Fruit fly (Drosophila melanogaster) whole organism, embryonic: ENCODE results near the gene yellow-f.

ENCODE experiments used
- Abd-B ChIP-seq: fragments of 200-800 bp; sonication (Bioruptor generic); optimal IDR thresholded peaks from 2 replicates; lab custom pipeline; 2018; ENCODE audit warnings: missing biosample characterization, mild to moderate bottlenecking, missing genetic modification characterization, moderate library complexity
- C15 ChIP-seq: fragments of 200-800 bp; sonication (Bioruptor generic); IDR thresholded peaks from 3 replicates; pipeline ENCODE4 v1.3.6; 2022; ENCODE audit warnings: missing biosample characterization, missing genetic modification characterization
- CG10959 ChIP-seq: fragments of 200-800 bp; sonication (Bioruptor generic); IDR thresholded peaks from 2 replicates; pipeline ENCODE4 v1.3.6; 2022; ENCODE audit warnings: missing biosample characterization, missing genetic modification characterization
- CG11247 ChIP-seq: fragments of 200-800 bp; sonication (Bioruptor generic); IDR thresholded peaks from 2 replicates; pipeline ENCODE4 v1.3.6; 2022; ENCODE audit warnings: missing biosample characterization, missing genetic modification characterization
- CG11504 ChIP-seq: fragments of 200-800 bp; sonication (Bioruptor generic); optimal IDR thresholded peaks from 3 replicates; lab custom pipeline; 2019; ENCODE audit warnings: missing biosample characterization, mild to moderate bottlenecking, missing genetic modification characterization, moderate library complexity
- CG11695 ChIP-seq: fragments of 200-800 bp; sonication (Bioruptor generic); IDR thresholded peaks from 3 replicates; pipeline ENCODE4 v1.3.6; 2022; ENCODE audit warnings: missing biosample characterization, missing genetic modification characterization
- CG11696 ChIP-seq: fragments of 200-800 bp; sonication (Bioruptor generic); IDR thresholded peaks from 2 replicates; pipeline ENCODE4 v1.3.6; 2022; ENCODE audit warnings: missing biosample characterization, missing genetic modification characterization
- CG11723 ChIP-seq: fragments of 200-800 bp; sonication (Bioruptor generic); optimal IDR thresholded peaks from 2 replicates; lab custom pipeline; 2017; ENCODE audit warnings: missing biosample characterization, mild to moderate bottlenecking, missing genetic modification characterization
- CG13424 ChIP-seq: fragments of 200-800 bp; sonication (Bioruptor generic); optimal IDR thresholded peaks from 2 replicates; lab custom pipeline; 2019; ENCODE audit warnings: missing biosample characterization, mild to moderate bottlenecking, missing genetic modification characterization, moderate library complexity
- CG14014 ChIP-seq: fragments of 200-800 bp; sonication (Bioruptor generic); IDR thresholded peaks from 2 replicates; pipeline ENCODE4 v1.3.6; 2022; ENCODE audit warnings: missing biosample characterization, missing genetic modification characterization
- CG15011 ChIP-seq: fragments of 200-800 bp; sonication (Bioruptor generic); optimal IDR thresholded peaks from 3 replicates; lab custom pipeline; 2018; ENCODE audit warnings: missing biosample characterization, mild to moderate bottlenecking, missing genetic modification characterization
- CG15269 ChIP-seq: fragments of 200-800 bp; sonication (Bioruptor generic); optimal IDR thresholded peaks from 2 replicates; lab custom pipeline; 2018; ENCODE audit warnings: missing biosample characterization, mild to moderate bottlenecking, missing genetic modification characterization, moderate library complexity
- CG15514 ChIP-seq: fragments of 200-800 bp; sonication (Bioruptor generic); optimal IDR thresholded peaks from 3 replicates; lab custom pipeline; 2017; ENCODE audit warnings: missing biosample characterization, missing genetic modification characterization, mild to moderate bottlenecking, moderate library complexity, missing genetic modification reagents
- CG2116 ChIP-seq: fragments of 200-800 bp; sonication (Bioruptor generic); optimal IDR thresholded peaks from 3 replicates; lab custom pipeline; 2018; ENCODE audit warnings: missing biosample characterization, mild to moderate bottlenecking, missing genetic modification characterization
- CG2129 ChIP-seq: fragments of 200-800 bp; sonication (Bioruptor generic); IDR thresholded peaks from 2 replicates; pipeline ENCODE4 v1.3.6; 2022; ENCODE audit warnings: missing biosample characterization, missing genetic modification characterization; ENCODE audit not compliant: partially characterized antibody
- CG31441 ChIP-seq: fragments of 200-800 bp; sonication (Bioruptor generic); IDR thresholded peaks from 2 replicates; pipeline ENCODE4 v1.3.6; 2022; ENCODE audit warnings: missing biosample characterization, missing genetic modification characterization
- CG3163 ChIP-seq: fragments of 200-800 bp; sonication (Bioruptor generic); optimal IDR thresholded peaks from 3 replicates; lab custom pipeline; 2016; ENCODE audit warnings: missing biosample characterization, missing genetic modification characterization
- CG4282 ChIP-seq: fragments of 200-800 bp; sonication (Bioruptor generic); optimal IDR thresholded peaks from 2 replicates; lab custom pipeline; 2016; ENCODE audit warnings: missing biosample characterization, missing genetic modification characterization
- CG4424 ChIP-seq: fragments of 200-800 bp; sonication (Bioruptor generic); optimal IDR thresholded peaks from 3 replicates; lab custom pipeline; 2016; ENCODE audit warnings: missing biosample characterization, missing genetic modification characterization
- CG4820 ChIP-seq: fragments of 200-800 bp; sonication (Bioruptor generic); optimal IDR thresholded peaks from 3 replicates; lab custom pipeline; 2016; ENCODE audit warnings: missing biosample characterization, missing genetic modification characterization
- E2f2 ChIP-seq: fragments of 200-800 bp; sonication (Bioruptor generic); IDR thresholded peaks from 2 replicates; pipeline ENCODE4 v1.3.6; 2022; ENCODE audit warnings: missing biosample characterization, missing genetic modification characterization
- Gsc ChIP-seq: fragments of 200-800 bp; sonication (Bioruptor generic); IDR thresholded peaks from 2 replicates; pipeline ENCODE4 v1.3.6; 2022; ENCODE audit warnings: missing biosample characterization, missing genetic modification characterization
- Jarid2 ChIP-seq: fragments of 200-800 bp; sonication (Bioruptor generic); optimal IDR thresholded peaks from 3 replicates; lab custom pipeline; 2017; ENCODE audit warnings: mild to moderate bottlenecking, missing biosample characterization, missing genetic modification reagents, missing genetic modification characterization
- Med ChIP-seq: fragments of 200-800 bp; sonication (Bioruptor generic); peaks from one replicate; lab custom pipeline; 2016; ENCODE audit warnings: missing biosample characterization, missing genetic modification characterization, mild to moderate bottlenecking, inconsistent platforms, moderate library complexity
- Meics ChIP-seq: fragments of 200-800 bp; sonication (Bioruptor generic); optimal IDR thresholded peaks from 2 replicates; lab custom pipeline; 2017; ENCODE audit warnings: missing biosample characterization, mild to moderate bottlenecking, missing genetic modification characterization
- Mes4 ChIP-seq: fragments of 200-800 bp; sonication (Bioruptor generic); optimal IDR thresholded peaks from 2 replicates; lab custom pipeline; 2016; ENCODE audit warnings: missing biosample characterization, missing genetic modification characterization
- Rfx ChIP-seq: fragments of 200-800 bp; sonication (Bioruptor generic); IDR thresholded peaks from 2 replicates; pipeline ENCODE4 v1.3.6; 2022; ENCODE audit warnings: missing biosample characterization, missing genetic modification characterization
- TFAM ChIP-seq: fragments of 200-800 bp; sonication (Bioruptor generic); optimal IDR thresholded peaks from 2 replicates; lab custom pipeline; 2017; ENCODE audit warnings: missing biosample characterization, missing genetic modification characterization, inconsistent platforms
- Xbp1 ChIP-seq: fragments of 200-800 bp; sonication (Bioruptor generic); optimal IDR thresholded peaks from 3 replicates; lab custom pipeline; 2016; ENCODE audit warnings: missing biosample characterization, mild to moderate bottlenecking, missing genetic modification characterization
- abd-A ChIP-seq: fragments of 200-800 bp; sonication (Bioruptor generic); optimal IDR thresholded peaks from 3 replicates; lab custom pipeline; 2019; ENCODE audit warnings: missing biosample characterization, mild to moderate bottlenecking, missing genetic modification characterization, moderate library complexity
- ato ChIP-seq: fragments of 200-800 bp; sonication (Bioruptor generic); IDR thresholded peaks from 2 replicates; pipeline ENCODE4 v1.3.6; 2022; ENCODE audit warnings: missing biosample characterization, missing genetic modification characterization; ENCODE audit not compliant: partially characterized antibody
- chn ChIP-seq: fragments of 200-800 bp; sonication (Bioruptor generic); optimal IDR thresholded peaks from 2 replicates; lab custom pipeline; 2016; ENCODE audit warnings: missing biosample characterization, missing genetic modification characterization
- emc ChIP-seq: fragments of 200-800 bp; sonication (Bioruptor generic); optimal IDR thresholded peaks from 2 replicates; lab custom pipeline; 2016; ENCODE audit warnings: missing biosample characterization, missing genetic modification characterization
- ftz-f1 ChIP-seq: fragments of 200-800 bp; sonication (Bioruptor generic); optimal IDR thresholded peaks from 2 replicates; lab custom pipeline; 2016; ENCODE audit warnings: missing biosample characterization, missing genetic modification characterization
- grn ChIP-seq: fragments of 200-800 bp; sonication (Bioruptor generic); optimal IDR thresholded peaks from 3 replicates; lab custom pipeline; 2017; ENCODE audit warnings: missing biosample characterization, missing genetic modification characterization
- gsb ChIP-seq: fragments of 200-800 bp; sonication (Bioruptor generic); IDR thresholded peaks from 2 replicates; pipeline ENCODE4 v1.3.6; 2022; ENCODE audit warnings: missing biosample characterization, missing genetic modification characterization
- inv ChIP-seq: fragments of 200-800 bp; sonication (Bioruptor generic); IDR thresholded peaks from 2 replicates; pipeline ENCODE4 v1.3.6; 2022; ENCODE audit warnings: missing biosample characterization, missing genetic modification characterization; ENCODE audit not compliant: partially characterized antibody
- jumu ChIP-seq: fragments of 200-800 bp; sonication (Bioruptor generic); optimal IDR thresholded peaks from 3 replicates; lab custom pipeline; 2016; ENCODE audit warnings: missing biosample characterization, missing genetic modification characterization
- peb ChIP-seq: fragments of 200-800 bp; sonication (Bioruptor generic); IDR thresholded peaks from 2 replicates; pipeline ENCODE4 v1.3.6; 2022; ENCODE audit warnings: missing biosample characterization, missing genetic modification characterization
- pzg ChIP-seq: fragments of 200-800 bp; sonication (Bioruptor generic); optimal IDR thresholded peaks from 3 replicates; lab custom pipeline; 2018; ENCODE audit warnings: missing biosample characterization, mild to moderate bottlenecking, missing genetic modification characterization, moderate library complexity
- ranshi ChIP-seq: fragments of 200-800 bp; sonication (Bioruptor generic); IDR thresholded peaks from 2 replicates; pipeline ENCODE4 v1.3.6; 2022; ENCODE audit warnings: missing biosample characterization, missing genetic modification characterization
- sc ChIP-seq, 3 experiments: fragments of >200 bp in 2 of 3; fragments of 200-800 bp in 1 of 3; sonication (Bioruptor generic) in 1 of 3; optimal IDR thresholded peaks; 2 replicates in 2 of 3; 3 replicates in 1 of 3; lab custom pipeline; 2017; ENCODE audit warnings: mild to moderate bottlenecking in 1 of 3, missing biosample characterization in 1 of 3, missing genetic modification characterization in 1 of 3, missing genetic modification reagents in 1 of 3
- seq ChIP-seq: fragments of 200-800 bp; sonication (Bioruptor generic); IDR thresholded peaks from 2 replicates; pipeline ENCODE4 v1.3.6; 2022; ENCODE audit warnings: missing biosample characterization, missing genetic modification characterization
- slp2 ChIP-seq: fragments of 200-800 bp; sonication (Bioruptor generic); optimal IDR thresholded peaks from 2 replicates; lab custom pipeline; 2016; ENCODE audit warnings: missing biosample characterization, missing genetic modification characterization
- sr ChIP-seq: fragments of 200-800 bp; sonication (Bioruptor generic); IDR thresholded peaks from 3 replicates; pipeline ENCODE4 v1.3.6; 2022; ENCODE audit warnings: missing biosample characterization, missing genetic modification characterization
- stc ChIP-seq: fragments of 200-800 bp; sonication (Bioruptor generic); IDR thresholded peaks from 2 replicates; pipeline ENCODE4 v1.3.6; 2022; ENCODE audit warnings: missing biosample characterization, missing genetic modification characterization
- tgo ChIP-seq: fragments of 200-800 bp; sonication (Bioruptor generic); IDR thresholded peaks from 3 replicates; pipeline ENCODE4 v1.3.6; 2022; ENCODE audit warnings: missing biosample characterization, missing genetic modification characterization
- usp ChIP-seq: fragments of >200 bp; optimal IDR thresholded peaks from 2 replicates; lab custom pipeline; 2017; ENCODE audit warnings: missing biosample characterization, missing genetic modification characterization
- z ChIP-seq: fragments of 200-800 bp; sonication (Bioruptor generic); IDR thresholded peaks from 3 replicates; pipeline ENCODE4 v1.3.6; 2022; ENCODE audit warnings: missing biosample characterization, missing genetic modification characterization
- zen ChIP-seq: fragments of 200-800 bp; sonication (Bioruptor generic); optimal IDR thresholded peaks from 3 replicates; lab custom pipeline; 2018; ENCODE audit warnings: missing biosample characterization, mild to moderate bottlenecking, missing genetic modification characterization, moderate library complexity
- zen2 ChIP-seq: fragments of 200-800 bp; sonication (Bioruptor generic); IDR thresholded peaks from 3 replicates; pipeline ENCODE4 v1.3.6; 2022; ENCODE audit warnings: missing biosample characterization, missing genetic modification characterization; ENCODE audit not compliant: partially characterized antibody

Gene yellow-f

DNA sequence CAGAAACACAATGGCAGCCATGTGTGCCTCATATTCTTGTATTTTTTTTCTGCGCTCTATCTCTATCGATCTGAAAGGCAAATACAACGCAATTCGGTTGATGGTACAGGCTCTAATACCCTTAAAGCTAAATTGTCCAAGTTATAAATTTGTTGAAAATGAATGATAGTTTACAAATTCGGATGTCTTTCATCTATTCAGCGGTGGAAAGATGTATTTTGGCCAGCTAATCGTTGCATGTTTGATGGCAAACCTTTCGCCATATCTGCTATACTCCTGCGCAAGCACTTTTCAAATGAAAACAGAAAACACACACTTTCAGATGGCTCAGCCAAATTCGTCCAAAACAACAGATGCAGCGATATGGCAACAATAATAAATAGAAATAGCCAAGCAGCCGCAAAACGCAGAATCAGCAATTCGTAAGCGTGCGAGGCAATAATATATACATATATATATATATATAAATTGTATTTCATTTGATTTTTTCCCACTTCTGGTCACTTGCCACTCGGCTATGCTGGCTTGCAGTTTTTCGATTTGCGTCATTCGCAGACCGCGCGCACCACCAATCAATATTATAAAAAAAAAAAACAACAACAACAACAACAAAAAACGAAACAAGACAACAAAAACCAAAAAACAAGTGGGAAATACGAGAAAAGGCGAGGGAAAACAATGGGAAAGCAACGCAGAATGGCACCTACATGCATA is 21.3 kb upstream of the yellow-f start (continued):
- TF ChIP-seq peb (GFP tag; lab: Robert Waterston, UW) (no peak), TFAM (GFP tag; lab: Kevin White, UChicago) (no peak), zen (tag; lab: Kevin White, UChicago) (no peak), ftz-f1 (no peak), Mes4 (GFP tag; lab: Kevin White, UChicago) (no peak), jumu (no peak), abd-A (tag; lab: Kevin White, UChicago) (no peak), Gsc (GFP tag; lab: Robert Waterston, UW) (no peak), CG14014 (GFP tag; lab: Robert Waterston, UW) (no peak), sr (no peak), CG11247 (GFP tag; lab: Robert Waterston, UW) (no peak), Rfx (GFP tag; lab: Robert Waterston, UW) (peak; percentile 43), Abd-B (GFP tag; lab: Kevin White, UChicago) (no peak), ato (GFP tag; lab: Robert Waterston, UW) (no peak), CG15269 (tag; lab: Kevin White, UChicago) (peak; percentile 46), CG31441 (GFP tag; lab: Robert Waterston, UW) (no peak), CG2129 (no peak), CG15514 (GFP tag; lab: Kevin White, UChicago) (no peak), E2f2 (GFP tag; lab: Robert Waterston, UW) (no peak), CG4424 (GFP tag; lab: Kevin White, UChicago) (no peak), CG13424 (peak; percentile 8), CG2116 (GFP tag; lab: Kevin White, UChicago) (no peak), grn (GFP tag; lab: Kevin White, UChicago) (no peak), Xbp1 (GFP tag; lab: Kevin White, UChicago) (peak; percentile 0), CG4282 (GFP tag; lab: Kevin White, UChicago) (no peak), tgo (no peak), ranshi (GFP tag; lab: Robert Waterston, UW) (no peak), usp (GFP tag; lab: Kevin White, UChicago) (no peak), Med (GFP tag; lab: Kevin White, UChicago) (peak; percentile 55), CG10959 (GFP tag; lab: Robert Waterston, UW) (no peak), emc (GFP tag; lab: Kevin White, UChicago) (no peak), C15 (GFP tag; lab: Robert Waterston, UW) (no peak), Meics (GFP tag; lab: Kevin White, UChicago) (no peak), zen2 (GFP tag; lab: Robert Waterston, UW) (no peak), pzg (no peak), CG4820 (GFP tag; lab: Kevin White, UChicago) (no peak), z (GFP tag; lab: Robert Waterston, UW) (no peak), CG11695 (GFP tag; lab: Robert Waterston, UW) (0 out of 3 replicates have a peak, but pooled peaks have one; percentile 16), CG11504 (tag; lab: Kevin White, UChicago) (peak; percentile 27), CG3163 (GFP tag; lab: Kevin White, UChicago) (no peak), seq (GFP tag; lab: Robert Waterston, UW) (no peak), CG11723 (GFP tag; lab: Kevin White, UChicago) (no peak), CG11696 (GFP tag; lab: Robert Waterston, UW) (no peak), CG15011 (GFP tag; lab: Kevin White, UChicago) (no peak), sc (optimal IDR thresholded peaks at IDR 0.05; lab: Kevin White, UChicago) (no peak), sc (GFP tag; optimal IDR thresholded peaks at IDR 0.05; lab: Kevin White, UChicago) (no peak), Jarid2 (no peak), slp2 (GFP tag; lab: Kevin White, UChicago) (no peak), stc (GFP tag; lab: Robert Waterston, UW) (no peak), inv (GFP tag; lab: Robert Waterston, UW) (no peak), gsb (GFP tag; lab: Robert Waterston, UW) (no peak), chn (GFP tag; lab: Kevin White, UChicago) (no peak)
